Fruit fly (Drosophila melanogaster) Kc167 (cell line): ENCODE results near the gene InR.

ENCODE experiments used
- Myc ChIP-seq: fragments of >200 bp; optimal IDR thresholded peaks from 2 replicates; lab custom pipeline; 2017; ENCODE audit warnings: missing external identifiers
- Sin3A ChIP-seq: fragments of >200 bp; optimal IDR thresholded peaks from 2 replicates; lab custom pipeline; 2018; ENCODE audit warnings: missing external identifiers
- h ChIP-seq: fragments of >200 bp; optimal IDR thresholded peaks from 3 replicates; lab custom pipeline; 2018; ENCODE audit warnings: missing external identifiers
- psq ChIP-seq: fragments of >200 bp; optimal IDR thresholded peaks from 2 replicates; lab custom pipeline; 2017; ENCODE audit warnings: missing external identifiers
- ttk ChIP-seq: sonication (Bioruptor generic); optimal IDR thresholded peaks from 2 replicates; lab custom pipeline; 2017; ENCODE audit warnings: missing external identifiers

DNA sequence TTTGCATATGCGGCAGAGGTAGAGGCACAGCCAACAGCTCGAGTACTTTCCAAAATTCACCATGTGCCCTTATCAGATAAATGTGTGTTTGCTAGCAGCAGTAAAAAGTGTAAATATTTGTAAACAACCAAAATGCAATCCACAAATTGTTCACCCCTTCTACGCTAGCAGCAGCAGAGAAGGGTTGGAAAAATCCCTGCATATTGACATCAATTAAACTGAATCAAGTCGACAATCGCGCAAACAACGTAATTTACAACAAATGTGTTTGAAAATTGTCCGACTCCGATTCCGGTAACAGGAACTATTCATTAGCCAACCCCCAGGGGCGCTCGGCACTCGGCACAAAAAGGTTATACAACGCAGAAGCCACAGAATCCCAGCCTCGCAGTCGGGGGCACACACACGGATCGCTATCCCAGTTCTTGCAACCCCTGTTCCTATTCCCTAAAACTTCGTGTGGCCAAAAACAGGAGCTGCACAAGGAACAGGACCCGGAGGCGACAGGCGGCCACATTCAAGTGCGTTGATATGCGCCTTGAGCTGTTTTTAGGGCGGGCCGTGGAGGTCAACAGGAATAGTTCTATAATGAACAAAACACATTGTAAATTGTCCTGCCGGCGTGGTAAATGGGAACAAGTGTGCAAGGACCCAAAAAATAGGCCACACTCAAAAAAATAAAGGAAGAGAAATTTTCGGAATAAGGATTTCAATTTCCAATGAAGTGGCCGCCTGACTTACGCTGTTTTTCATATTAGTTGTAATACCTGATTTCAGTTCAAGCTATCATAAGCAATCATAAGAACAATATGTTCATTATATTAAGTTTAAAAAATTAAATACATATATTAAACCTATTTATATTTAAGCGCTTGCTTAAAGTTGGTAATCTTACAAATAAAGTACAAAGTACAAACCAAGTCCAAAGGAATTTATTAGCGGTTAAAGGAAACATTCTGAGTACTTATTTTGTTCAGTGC is 84.1 kb downstream of the InR start:
- TF ChIP-seq ttk (lab: Kevin White, UChicago) (no peak), psq (lab: Kevin White, UChicago) (no peak), h (lab: Kevin White, UChicago) (no peak), Sin3A (lab: Kevin White, UChicago) (no peak), Myc (lab: Kevin White, UChicago) (no peak)
